Worm (Caenorhabditis elegans): ENCODE data around the gene mnm-2.

- TF ChIP-seq aptf-3 (GFP tag; IDR thresholded peaks at IDR 0.05) (no peak), madf-3 (GFP tag; IDR thresholded peaks at IDR 0.05) (no peak), lag-1 (GFP tag; IDR thresholded peaks at IDR 0.05) (no peak), somi-1 (GFP tag; optimal IDR thresholded peaks at IDR 0.05) (no peak), egrh-3 (GFP tag; IDR thresholded peaks at IDR 0.05) (no peak)
Observed at ce11 chrX:7415420-7415819, 9.3 kb downstream of the mnm-2 start, which contains the start of gene C10A4.7.

Data from whole organism, young adult.